Worm (Caenorhabditis elegans) whole organism, L2 larva: ENCODE results near the gene comt-3.

ENCODE experiments used
- alr-1 ChIP-seq: fragments of 150-350 bp; optimal IDR thresholded peaks from 2 replicates; lab custom pipeline; 2014; ENCODE audit warnings: missing biosample characterization, missing genetic modification characterization
- ama-1 ChIP-seq: fragments of 150-350 bp; optimal IDR thresholded peaks from 2 replicates; lab custom pipeline; 2018; ENCODE audit warnings: inconsistent platforms
- dmd-4 ChIP-seq: sonication (generic microtip); optimal IDR thresholded peaks from 2 replicates; lab custom pipeline; 2017; ENCODE audit warnings: missing biosample characterization, missing genetic modification characterization
- gmeb-1 ChIP-seq: fragments of 150-350 bp; optimal IDR thresholded peaks from 2 replicates; lab custom pipeline; 2014; ENCODE audit warnings: missing biosample characterization, missing genetic modification characterization
- mab-5 ChIP-seq: fragments of 150-350 bp; optimal IDR thresholded peaks from 2 replicates; lab custom pipeline; 2014; ENCODE audit warnings: missing biosample characterization, missing genetic modification characterization
- mdl-1 ChIP-seq, 2 experiments: fragments of 150-350 bp in 1 of 2; sonication (generic microtip) in 1 of 2; optimal IDR thresholded peaks; 2 replicates each; lab custom pipeline; 2017; ENCODE audit warnings: missing biosample characterization in 2 of 2, missing genetic modification characterization in 2 of 2
- zag-1 ChIP-seq: fragments of 150-350 bp; optimal IDR thresholded peaks from 2 replicates; lab custom pipeline; 2014; ENCODE audit warnings: missing biosample characterization, missing genetic modification characterization

DNA sequence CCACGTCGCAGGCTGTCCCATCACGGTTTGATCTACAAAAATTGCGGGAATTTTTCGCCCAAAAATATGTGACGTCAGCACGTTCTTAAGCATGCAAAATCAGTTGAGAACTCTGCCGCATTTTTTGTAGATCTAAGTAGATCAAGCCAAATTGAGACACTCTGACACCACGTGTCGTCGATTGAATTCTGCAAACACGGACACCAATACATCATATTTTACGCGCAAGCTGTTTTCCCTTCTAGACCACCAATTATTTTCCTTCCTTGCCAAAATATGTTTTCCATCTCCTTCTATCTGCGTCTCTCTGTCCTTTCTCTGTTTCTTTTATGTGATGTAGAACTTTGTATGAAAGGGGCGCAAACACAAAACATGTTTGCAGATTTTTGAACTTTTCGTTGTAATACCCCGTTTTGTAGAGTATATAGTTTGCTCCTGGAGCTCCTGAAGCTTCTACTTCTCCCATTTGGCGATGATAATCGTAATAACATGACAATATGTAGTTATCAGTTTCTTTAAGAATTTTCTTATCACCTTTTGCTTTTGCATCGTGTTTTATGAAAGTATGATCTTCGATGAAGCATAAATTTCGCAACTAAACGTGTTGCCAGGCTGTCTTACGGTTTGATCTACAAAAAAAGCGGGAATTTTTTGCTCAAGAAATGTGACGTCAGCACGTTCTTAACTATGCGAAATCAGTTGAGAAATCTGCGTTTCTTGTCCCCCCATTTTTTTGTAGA, 1.4 kb upstream of the comt-3 start:
- TF ChIP-seq zag-1 (no peak), mab-5 (tag; lab: Kevin White, UChicago) (no peak), dmd-4 (tag; lab: Kevin White, UChicago) (no peak), gmeb-1 (tag; lab: Kevin White, UChicago) (no peak), mdl-1 (tag; optimal IDR thresholded peaks at IDR 0.05; lab: Kevin White, UChicago) (no peak), alr-1 (tag; lab: Kevin White, UChicago) (no peak), ama-1 (lab: Kevin White, UChicago) (no peak)
